Fruit fly (Drosophila melanogaster): ENCODE measurements around the gene Ctns.

Ctns gene

dm6 chr3R:23081265-23081664 lies 22.5 kb upstream of the Ctns start:
- TF ChIP-seq rn (GFP tag; IDR thresholded peaks at IDR 0.05) (no peak), CG32121 (GFP tag; IDR thresholded peaks at IDR 0.05) (no peak), CG15710 (tag; optimal IDR thresholded peaks at IDR 0.05) (no peak), CG8159 (tag; optimal IDR thresholded peaks at IDR 0.05) (no peak)

dm6 chr3R:23074480-23074879 lies 15.7 kb upstream of the Ctns start:
- TF ChIP-seq CG17806 (tag; optimal IDR thresholded peaks at IDR 0.05) = no peak
- TF ChIP-seq gl (tag; optimal IDR thresholded peaks at IDR 0.05) = no peak
- no peak for TF ChIP-seq fd96Ca (GFP tag; IDR thresholded peaks at IDR 0.05)

dm6 chr3R:23067209-23067826 lies 8.6 kb upstream of the Ctns start, which contains the start of gene CG17111:
TSS of gene CG17111 (minus strand) at chr3R:23067259.
- no peak for TF ChIP-seq CG15710 (tag; optimal IDR thresholded peaks at IDR 0.05)
- no peak for TF ChIP-seq Snoo (tag; optimal IDR thresholded peaks at IDR 0.05)
- no peak for TF ChIP-seq CG4496 (GFP tag; IDR thresholded peaks at IDR 0.05)
- TF ChIP-seq CG13204 (GFP tag; optimal IDR thresholded peaks at IDR 0.05) = no peak
- no peak for TF ChIP-seq CG12605 (GFP tag; IDR thresholded peaks at IDR 0.05)
- TF ChIP-seq rn (GFP tag; IDR thresholded peaks at IDR 0.05) = no peak
- no peak for TF ChIP-seq Pif1B (GFP tag; optimal IDR thresholded peaks at IDR 0.05)
- TF ChIP-seq CG8301 (tag; optimal IDR thresholded peaks at IDR 0.05) = no peak
- TF ChIP-seq CG32121 (GFP tag; IDR thresholded peaks at IDR 0.05) = no peak
- no peak for TF ChIP-seq fd96Ca (GFP tag; IDR thresholded peaks at IDR 0.05)
- TF ChIP-seq EcR (GFP tag; optimal IDR thresholded peaks at IDR 0.05) = no peak
- TF ChIP-seq D1 (tag; optimal IDR thresholded peaks at IDR 0.05) = no peak
- no peak for TF ChIP-seq CG17806 (tag; optimal IDR thresholded peaks at IDR 0.05)

dm6 chr3R:23061209-23061608 lies 2.5 kb upstream of the Ctns start, which contains the start of the genes sav and Ublcp1:
TSS of gene sav (minus strand) at chr3R:23061304.
TSS of gene Ublcp1 (plus strand) at chr3R:23061493.
- TF ChIP-seq Pif1A (GFP tag; optimal IDR thresholded peaks at IDR 0.05) = no peak

dm6 chr3R:23060166-23060565 lies 1.4 kb upstream of the Ctns start:
- TF ChIP-seq CG8301 (tag; optimal IDR thresholded peaks at IDR 0.05) = no peak
- TF ChIP-seq Pif1A (GFP tag; optimal IDR thresholded peaks at IDR 0.05) = no peak
- no peak for TF ChIP-seq Pif1B (GFP tag; optimal IDR thresholded peaks at IDR 0.05)
- TF ChIP-seq CG8159 (tag; optimal IDR thresholded peaks at IDR 0.05) = no peak
- no peak for TF ChIP-seq Ets98B (GFP tag; IDR thresholded peaks at IDR 0.05)
- TF ChIP-seq CG15710 (tag; optimal IDR thresholded peaks at IDR 0.05) = no peak
- TF ChIP-seq CG4496 (GFP tag; IDR thresholded peaks at IDR 0.05) = no peak
- no peak for TF ChIP-seq gl (tag; optimal IDR thresholded peaks at IDR 0.05)
- no peak for TF ChIP-seq CG17806 (tag; optimal IDR thresholded peaks at IDR 0.05)
- TF ChIP-seq Snoo (tag; optimal IDR thresholded peaks at IDR 0.05) = no peak

- TF ChIP-seq CG12605 (GFP tag; IDR thresholded peaks at IDR 0.05) (no peak), CG17806 (tag; optimal IDR thresholded peaks at IDR 0.05) (no peak), CG15710 (tag; optimal IDR thresholded peaks at IDR 0.05) (no peak)
Observed at dm6 chr3R:23057390-23057789, 1.4 kb downstream of the Ctns start.

dm6 chr3R:23056753-23057152 lies 2.0 kb downstream of the Ctns start:
- TF ChIP-seq rn (GFP tag; IDR thresholded peaks at IDR 0.05) (no peak), Pif1A (GFP tag; optimal IDR thresholded peaks at IDR 0.05) (no peak), CG14655 (GFP tag; optimal IDR thresholded peaks at IDR 0.05) (no peak), CG12605 (GFP tag; IDR thresholded peaks at IDR 0.05) (no peak), CG10348 (GFP tag; IDR thresholded peaks at IDR 0.05) (no peak), CG32121 (GFP tag; IDR thresholded peaks at IDR 0.05) (no peak), EcR (GFP tag; optimal IDR thresholded peaks at IDR 0.05) (no peak), CG15710 (tag; optimal IDR thresholded peaks at IDR 0.05) (no peak), D1 (tag; optimal IDR thresholded peaks at IDR 0.05) (no peak), Pif1B (GFP tag; optimal IDR thresholded peaks at IDR 0.05) (no peak), CG8301 (tag; optimal IDR thresholded peaks at IDR 0.05) (no peak), Ets98B (GFP tag; IDR thresholded peaks at IDR 0.05) (no peak), fd96Ca (GFP tag; IDR thresholded peaks at IDR 0.05) (no peak), CG9948 (tag; optimal IDR thresholded peaks at IDR 0.05) (no peak), CG4496 (GFP tag; IDR thresholded peaks at IDR 0.05) (no peak), Snoo (tag; optimal IDR thresholded peaks at IDR 0.05) (no peak), CG8159 (tag; optimal IDR thresholded peaks at IDR 0.05) (no peak)

- TF ChIP-seq CG8159 (tag; optimal IDR thresholded peaks at IDR 0.05) = no peak
- no peak for TF ChIP-seq CG9948 (tag; optimal IDR thresholded peaks at IDR 0.05)
- no peak for TF ChIP-seq CG4496 (GFP tag; IDR thresholded peaks at IDR 0.05)
- TF ChIP-seq EcR (GFP tag; optimal IDR thresholded peaks at IDR 0.05) = no peak
- TF ChIP-seq CG13204 (GFP tag; optimal IDR thresholded peaks at IDR 0.05) = no peak
- no peak for TF ChIP-seq Snoo (tag; optimal IDR thresholded peaks at IDR 0.05)
- TF ChIP-seq CG10348 (GFP tag; IDR thresholded peaks at IDR 0.05) = no peak
- TF ChIP-seq Pif1A (GFP tag; optimal IDR thresholded peaks at IDR 0.05) = no peak
- no peak for TF ChIP-seq gl (tag; optimal IDR thresholded peaks at IDR 0.05)
- no peak for TF ChIP-seq CG15710 (tag; optimal IDR thresholded peaks at IDR 0.05)
- TF ChIP-seq CG17806 (tag; optimal IDR thresholded peaks at IDR 0.05) = no peak
Observed at dm6 chr3R:23056113-23056512, 2.6 kb downstream of the Ctns start.

All from whole organism, pupa.